Worm (Caenorhabditis elegans): Measurements from ENCODE around the gene arrd-22.
A peak's percentile ranks its signal among the peaks of the same experiment; 100 is the strongest.
"Not testable (repeated sequence)": the region's sequence is repeated elsewhere in the genome, so short reads cannot be mapped to it uniquely, and the experiment has no call there.

The arrd-22 gene

DNA sequence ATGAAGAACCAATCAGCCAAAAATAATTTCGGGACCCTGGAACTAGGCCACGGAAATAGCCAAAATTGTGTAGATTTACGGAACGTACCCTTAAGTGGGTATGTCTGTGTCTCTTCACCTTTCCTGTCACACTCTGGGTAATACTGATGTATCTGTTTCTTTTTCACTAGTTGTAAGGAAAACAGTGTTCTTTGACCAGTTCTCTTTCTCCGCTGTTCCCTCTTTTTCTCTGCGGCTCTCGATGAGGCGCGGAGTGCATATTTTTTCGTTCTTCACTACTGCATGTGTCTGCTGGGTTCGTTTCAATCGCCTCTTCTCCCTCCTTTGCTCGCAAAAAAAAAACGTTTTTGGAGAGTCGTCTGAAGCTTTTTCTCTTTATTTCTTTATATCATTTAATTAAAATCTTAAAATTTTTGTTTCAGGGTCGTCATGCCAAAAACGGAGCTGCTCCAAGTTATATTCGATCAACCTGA is at the start of gene arrd-22:
Gene arrd-22 (plus strand): TSS at position 423 of the 473 bp plus-strand sequence.
- peak; percentile 15 for TF ChIP-seq ceh-27 (GFP tag; optimal IDR thresholded peaks at IDR 0.05)
- no peak for TF ChIP-seq egl-44 (GFP tag; IDR thresholded peaks at IDR 0.05)

DNA sequence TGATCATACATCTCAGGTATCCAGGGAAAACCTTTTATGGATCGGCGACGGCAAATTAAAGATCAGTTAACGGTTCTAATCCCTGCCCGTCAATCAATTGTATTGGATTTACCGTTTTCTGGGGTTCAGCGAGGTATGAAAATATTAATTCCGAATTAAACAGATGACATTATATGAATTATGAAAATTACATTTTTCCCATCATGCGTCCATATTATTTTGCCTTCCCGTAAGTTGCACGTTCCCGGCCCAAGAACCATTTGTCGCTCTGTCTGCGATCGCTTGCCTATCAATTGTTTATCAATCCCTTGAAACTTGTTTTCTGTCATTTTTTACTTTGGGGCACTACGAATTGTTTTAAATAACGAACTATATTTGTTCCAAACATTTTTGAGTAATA is 48.7 kb upstream of the arrd-22 start:
- TF ChIP-seq B0019.2 (GFP tag; conservative IDR thresholded peaks at IDR 0.05), result no peak
- TF ChIP-seq sdz-38 (tag; optimal IDR thresholded peaks at IDR 0.05), result no peak
- TF ChIP-seq xnd-1 (tag; optimal IDR thresholded peaks at IDR 0.05), result no peak

DNA sequence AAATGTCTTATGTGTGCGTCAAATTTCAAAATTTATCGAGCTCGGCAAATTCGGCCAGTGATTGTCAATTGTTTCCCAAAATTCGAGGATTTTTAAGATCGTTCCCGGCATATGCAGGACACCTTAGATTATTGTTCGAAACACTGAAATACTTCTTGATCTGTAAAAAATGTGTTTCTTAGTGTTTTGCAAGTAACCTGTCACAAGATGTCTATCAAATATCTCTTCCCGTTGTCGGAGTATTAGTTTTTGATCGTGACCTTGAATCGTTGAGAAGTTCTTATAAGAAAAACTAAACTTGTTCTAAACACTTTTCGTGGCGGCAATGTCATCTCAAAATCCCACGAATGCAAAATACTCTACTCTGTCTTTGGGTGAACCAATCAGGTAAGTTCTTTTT is 47.8 kb upstream of the arrd-22 start, which contains the start of gene C04E12.4:
Gene C04E12.4 (plus strand): TSS at position 301 of the 400 bp plus-strand sequence.
- TF ChIP-seq D2030.7 (GFP tag; IDR thresholded peaks at IDR 0.05) (no peak), B0035.1 (tag; optimal IDR thresholded peaks at IDR 0.05) (no peak), Y67H2A.10 (GFP tag; conservative IDR thresholded peaks at IDR 0.05) (no peak), die-1 (tag; optimal IDR thresholded peaks at IDR 0.05) (no peak), nhr-179 (tag; optimal IDR thresholded peaks at IDR 0.05) (no peak), athp-1 (tag; optimal IDR thresholded peaks at IDR 0.05) (no peak), ekl-4 (GFP tag; IDR thresholded peaks at IDR 0.05) (no peak), rpc-1 (optimal IDR thresholded peaks at IDR 0.05) (no peak), rpc-1 (tag; optimal IDR thresholded peaks at IDR 0.05) (no peak), F57C9.4 (tag; optimal IDR thresholded peaks at IDR 0.05) (no peak), cebp-2 (GFP tag; IDR thresholded peaks at IDR 0.05) (no peak), ztf-28 (GFP tag; IDR thresholded peaks at IDR 0.05) (no peak), aptf-2 (GFP tag; conservative IDR thresholded peaks at IDR 0.05) (no peak), ceh-91 (GFP tag; IDR thresholded peaks at IDR 0.05) (no peak), ztf-25 (GFP tag; IDR thresholded peaks at IDR 0.05) (no peak), ceh-79 (tag; optimal IDR thresholded peaks at IDR 0.05) (no peak)

DNA sequence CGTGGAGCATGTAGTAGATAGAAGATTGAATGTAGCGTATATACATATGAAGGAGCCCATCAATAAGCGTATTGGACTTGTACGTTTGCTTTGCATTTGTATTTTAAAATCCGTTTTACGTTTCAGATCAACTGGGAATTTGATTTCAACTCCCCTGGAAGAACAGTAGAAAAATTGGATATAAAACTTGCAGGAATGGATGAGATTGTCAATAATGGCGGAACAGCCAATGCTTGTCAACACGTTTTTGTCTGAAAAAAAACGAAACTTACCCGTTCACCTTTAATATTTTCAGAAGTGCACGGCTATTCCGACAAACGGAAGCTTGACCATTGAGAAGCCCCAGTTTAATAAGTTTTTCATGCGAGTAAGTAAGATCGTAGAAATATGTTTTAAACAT is 42.5 kb upstream of the arrd-22 start, which contains the start of gene C04E12.2:
Gene C04E12.2 (plus strand): TSS at position 301 of the 400 bp plus-strand sequence.
- not testable (repeated sequence) for TF ChIP-seq C06A6.2 (GFP tag; conservative IDR thresholded peaks at IDR 0.05); K12H6.12 (tag; optimal IDR thresholded peaks at IDR 0.05); B0261.1 (tag; optimal IDR thresholded peaks at IDR 0.05)

DNA sequence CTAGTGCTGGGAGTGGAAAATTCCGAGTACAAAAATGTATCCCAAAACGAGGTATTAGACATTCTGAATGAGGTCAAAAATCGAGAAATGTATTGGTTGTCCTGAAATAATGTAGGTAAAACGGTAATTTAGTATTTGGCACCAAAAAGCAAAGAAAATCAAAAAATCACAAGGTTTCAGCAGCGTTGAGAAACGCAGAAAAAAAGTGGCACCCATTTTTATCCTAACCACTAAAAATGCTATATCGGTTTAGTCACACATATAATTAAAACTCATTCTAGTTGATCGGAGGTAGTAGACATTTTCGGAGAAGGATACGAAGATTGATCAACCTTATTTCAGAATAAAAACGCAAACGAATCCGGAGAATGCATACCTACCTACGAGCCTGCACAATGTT is 37.6 kb upstream of the arrd-22 start, which contains the start of gene srx-121:
Gene srx-121 (minus strand): TSS at position 101 of the 400 bp plus-strand sequence.
- no peak for TF ChIP-seq nhr-27 (tag; optimal IDR thresholded peaks at IDR 0.05)
- TF ChIP-seq F33H1.4 (GFP tag; IDR thresholded peaks at IDR 0.05), result no peak
- no peak for TF ChIP-seq ets-4 (GFP tag; optimal IDR thresholded peaks at IDR 0.05)
- no peak for TF ChIP-seq B0336.3 (GFP tag; IDR thresholded peaks at IDR 0.05)
- TF ChIP-seq madf-8 (GFP tag; conservative IDR thresholded peaks at IDR 0.05), result no peak
- TF ChIP-seq D2030.7 (GFP tag; IDR thresholded peaks at IDR 0.05), result no peak
- TF ChIP-seq T26A5.8 (tag; optimal IDR thresholded peaks at IDR 0.05), result no peak

DNA sequence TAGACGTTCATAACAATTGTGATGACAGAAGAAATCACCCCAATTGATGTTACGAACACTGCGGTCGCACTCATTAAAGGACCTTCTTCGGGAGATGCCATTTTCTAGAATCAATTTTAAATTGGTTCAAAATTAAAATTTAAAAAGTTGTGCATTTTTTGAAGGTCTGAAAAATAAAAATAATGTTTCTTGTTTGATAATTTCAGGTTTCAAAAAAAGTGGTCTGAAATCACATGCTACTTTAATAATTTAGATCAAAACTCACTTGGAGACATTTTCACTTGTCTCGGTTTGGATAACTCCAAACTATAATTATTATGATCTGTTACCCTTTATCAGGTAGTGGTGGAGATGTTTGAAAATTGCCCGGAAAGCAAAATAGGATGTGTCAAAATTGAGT is 33.3 kb upstream of the arrd-22 start, which contains the start of gene srbc-2:
Gene srbc-2 (minus strand): TSS at position 101 of the 400 bp plus-strand sequence.
- no peak for TF ChIP-seq sptf-2 (GFP tag; optimal IDR thresholded peaks at IDR 0.05)
- no peak for TF ChIP-seq ceh-79 (tag; optimal IDR thresholded peaks at IDR 0.05)
- TF ChIP-seq T26A5.8 (tag; optimal IDR thresholded peaks at IDR 0.05), result no peak
- TF ChIP-seq cebp-1 (GFP tag; IDR thresholded peaks at IDR 0.05), result no peak
- TF ChIP-seq cebp-1 (tag; optimal IDR thresholded peaks at IDR 0.05), result no peak
- no peak for TF ChIP-seq hmg-1.2 (GFP tag; IDR thresholded peaks at IDR 0.05)
- no peak for TF ChIP-seq nfyb-1 (GFP tag; IDR thresholded peaks at IDR 0.05)
- no peak for TF ChIP-seq zfh-2 (GFP tag; conservative IDR thresholded peaks at IDR 0.05)
- no peak for TF ChIP-seq egl-44 (GFP tag; IDR thresholded peaks at IDR 0.05)
- no peak for TF ChIP-seq F52B5.7 (tag; optimal IDR thresholded peaks at IDR 0.05)
- TF ChIP-seq dpl-1 (GFP tag; optimal IDR thresholded peaks at IDR 0.05), result no peak
- no peak for TF ChIP-seq ztf-6 (GFP tag; IDR thresholded peaks at IDR 0.05)

Measured in whole organism, young adult.